Worm (Caenorhabditis elegans): ENCODE measurements around the gene F41H10.2.

ce11 chrIV:5354564-5354963, 26.9 kb upstream of the F41H10.2 start:
- TF ChIP-seq fkh-3 (tag; optimal IDR thresholded peaks at IDR 0.05) (no peak), lin-54 (GFP tag; optimal IDR thresholded peaks at IDR 0.05) (no peak), Y95B8A.8 (GFP tag; IDR thresholded peaks at IDR 0.05) (no peak), somi-1 (GFP tag; optimal IDR thresholded peaks at IDR 0.05) (no peak), ets-4 (GFP tag; optimal IDR thresholded peaks at IDR 0.05) (no peak), ama-1 (optimal IDR thresholded peaks at IDR 0.05) (no peak), ama-1 (GFP tag; optimal IDR thresholded peaks at IDR 0.05) (no peak), ztf-22 (GFP tag; optimal IDR thresholded peaks at IDR 0.05) (no peak), rcor-1 (GFP tag; IDR thresholded peaks at IDR 0.05) (no peak), mxl-1 (tag; optimal IDR thresholded peaks at IDR 0.05) (no peak)
